Fruit fly (Drosophila melanogaster) whole organism, prepupa: ENCODE results near the gene Wdr59.
A peak's percentile ranks its signal among the peaks of the same experiment; 100 is the strongest.

ENCODE experiments used
- CG11294 ChIP-seq: fragments of 200-800 bp; sonication (Bioruptor generic); IDR thresholded peaks from 2 replicates; pipeline ENCODE4 v1.3.6; 2022; ENCODE audit warnings: missing biosample characterization, missing genetic modification characterization
- CG11762 ChIP-seq: fragments of 200-800 bp; sonication (Bioruptor generic); optimal IDR thresholded peaks from 3 replicates; lab custom pipeline; 2016; ENCODE audit warnings: missing biosample characterization, missing genetic modification characterization; ENCODE audit not compliant: insufficient read depth
- CG11902 ChIP-seq: fragments of 200-800 bp; sonication (Bioruptor generic); optimal IDR thresholded peaks from 3 replicates; lab custom pipeline; 2016; ENCODE audit warnings: missing biosample characterization, missing genetic modification characterization
- CG1621 ChIP-seq: fragments of 200-800 bp; sonication (Bioruptor generic); optimal IDR thresholded peaks from 3 replicates; lab custom pipeline; 2018; ENCODE audit warnings: missing biosample characterization, mild to moderate bottlenecking, missing genetic modification characterization
- CG16779 ChIP-seq: fragments of 200-800 bp; sonication (Bioruptor generic); optimal IDR thresholded peaks from 3 replicates; lab custom pipeline; 2017; ENCODE audit warnings: missing biosample characterization, mild to moderate bottlenecking, missing genetic modification characterization
- CG3032 ChIP-seq: fragments of 200-800 bp; optimal IDR thresholded peaks from 2 replicates; lab custom pipeline; 2019; ENCODE audit warnings: missing biosample characterization, mild to moderate bottlenecking, missing genetic modification characterization, moderate library complexity
- CG31627 ChIP-seq: fragments of 200-800 bp; sonication (Bioruptor generic); optimal IDR thresholded peaks from 3 replicates; lab custom pipeline; 2016; ENCODE audit warnings: missing biosample characterization, missing genetic modification characterization
- CG34406 ChIP-seq: fragments of 200-800 bp; sonication (Bioruptor generic); optimal IDR thresholded peaks from 3 replicates; lab custom pipeline; 2016; ENCODE audit warnings: missing biosample characterization, missing genetic modification characterization
- CG3919 ChIP-seq: fragments of 200-800 bp; sonication (Bioruptor generic); optimal IDR thresholded peaks from 3 replicates; lab custom pipeline; 2016; ENCODE audit warnings: missing biosample characterization, missing genetic modification characterization
- CG6163 ChIP-seq: fragments of 200-800 bp; sonication (Bioruptor generic); IDR thresholded peaks from 3 replicates; pipeline ENCODE4 v1.3.6; 2022; ENCODE audit warnings: missing biosample characterization, missing genetic modification characterization
- CG6792 ChIP-seq: fragments of 200-800 bp; sonication (Bioruptor generic); optimal IDR thresholded peaks from 3 replicates; lab custom pipeline; 2016; ENCODE audit warnings: missing biosample characterization, missing genetic modification characterization
- CG6808 ChIP-seq: fragments of 200-800 bp; sonication (Bioruptor generic); optimal IDR thresholded peaks from 3 replicates; lab custom pipeline; 2017; ENCODE audit warnings: missing biosample characterization, missing genetic modification characterization, mild to moderate bottlenecking, moderate library complexity, missing genetic modification reagents
- CG6854 ChIP-seq: fragments of 200-800 bp; sonication (Bioruptor generic); optimal IDR thresholded peaks from 2 replicates; lab custom pipeline; 2017; ENCODE audit warnings: missing biosample characterization, mild to moderate bottlenecking, missing genetic modification characterization
- CG7368 ChIP-seq: fragments of 200-800 bp; sonication (Bioruptor generic); optimal IDR thresholded peaks from 3 replicates; lab custom pipeline; 2016; ENCODE audit warnings: missing biosample characterization, missing genetic modification characterization
- CG8319 ChIP-seq: fragments of 200-800 bp; sonication (Bioruptor generic); optimal IDR thresholded peaks from 3 replicates; lab custom pipeline; 2016; ENCODE audit warnings: missing biosample characterization, missing genetic modification characterization
- CG8632 ChIP-seq: fragments of 200-800 bp; sonication (Bioruptor generic); optimal IDR thresholded peaks from 3 replicates; lab custom pipeline; 2016; ENCODE audit warnings: missing biosample characterization, missing genetic modification characterization
- CG9139 ChIP-seq: fragments of 200-800 bp; sonication (Bioruptor generic); optimal IDR thresholded peaks from 3 replicates; lab custom pipeline; 2017; ENCODE audit warnings: missing biosample characterization, mild to moderate bottlenecking, missing genetic modification characterization
- Eip78C ChIP-seq: fragments of 200-800 bp; sonication (Bioruptor generic); peaks from one replicate; lab custom pipeline; 2016; ENCODE audit warnings: missing biosample characterization, missing genetic modification characterization
- Eip93F ChIP-seq: fragments of 200-800 bp; sonication (Bioruptor generic); optimal IDR thresholded peaks from 2 replicates; lab custom pipeline; 2016; ENCODE audit warnings: missing biosample characterization, mild to moderate bottlenecking, missing genetic modification characterization
- Ets96B ChIP-seq: fragments of 200-800 bp; optimal IDR thresholded peaks from 2 replicates; lab custom pipeline; 2019; ENCODE audit warnings: missing biosample characterization, mild to moderate bottlenecking, missing genetic modification characterization, moderate library complexity
- Hr38 ChIP-seq: sonication (Bioruptor generic); optimal IDR thresholded peaks from 2 replicates; lab custom pipeline; 2016; ENCODE audit warnings: missing biosample characterization, missing genetic modification characterization
- Hr39 ChIP-seq: fragments of 200-800 bp; sonication (Bioruptor generic); optimal IDR thresholded peaks from 2 replicates; lab custom pipeline; 2016; ENCODE audit warnings: missing biosample characterization, missing genetic modification characterization
- Hr4 ChIP-seq: fragments of 200-800 bp; sonication (Bioruptor generic); optimal IDR thresholded peaks from 3 replicates; lab custom pipeline; 2016; ENCODE audit warnings: missing biosample characterization, missing genetic modification characterization
- Lpt ChIP-seq: fragments of 200-800 bp; sonication (Bioruptor generic); optimal IDR thresholded peaks from 3 replicates; lab custom pipeline; 2016; ENCODE audit warnings: missing biosample characterization, missing genetic modification characterization
- Met ChIP-seq: fragments of 200-800 bp; sonication (Bioruptor generic); optimal IDR thresholded peaks from 3 replicates; lab custom pipeline; 2016; ENCODE audit warnings: missing biosample characterization, missing genetic modification characterization
- Smox ChIP-seq: fragments of 200-800 bp; sonication (Bioruptor generic); optimal IDR thresholded peaks from 3 replicates; lab custom pipeline; 2016; ENCODE audit warnings: missing biosample characterization, missing genetic modification characterization
- Sox14 ChIP-seq: fragments of 200-800 bp; sonication (Bioruptor generic); optimal IDR thresholded peaks from 3 replicates; lab custom pipeline; 2016; ENCODE audit warnings: missing biosample characterization, missing genetic modification characterization
- Sox15 ChIP-seq: fragments of 200-800 bp; sonication (Bioruptor generic); optimal IDR thresholded peaks from 3 replicates; lab custom pipeline; 2016; ENCODE audit warnings: missing biosample characterization, missing genetic modification characterization
- achi ChIP-seq: fragments of 200-800 bp; sonication (Bioruptor generic); optimal IDR thresholded peaks from 3 replicates; lab custom pipeline; 2016; ENCODE audit warnings: missing biosample characterization, missing genetic modification characterization
- acj6 ChIP-seq: fragments of 200-800 bp; sonication (Bioruptor generic); optimal IDR thresholded peaks from 3 replicates; lab custom pipeline; 2016; ENCODE audit warnings: missing biosample characterization, missing genetic modification characterization
- dac ChIP-seq: fragments of 200-800 bp; sonication (Bioruptor generic); optimal IDR thresholded peaks from 2 replicates; lab custom pipeline; 2017; ENCODE audit warnings: missing biosample characterization, mild to moderate bottlenecking, missing genetic modification characterization
- dsx ChIP-seq: fragments of 200-800 bp; optimal IDR thresholded peaks from 3 replicates; lab custom pipeline; 2019; ENCODE audit warnings: missing biosample characterization, mild to moderate bottlenecking, missing genetic modification characterization, moderate library complexity; ENCODE audit not compliant: poor library complexity, severe bottlenecking
- eg ChIP-seq: fragments of 200-800 bp; sonication (Bioruptor generic); IDR thresholded peaks from 3 replicates; pipeline ENCODE4 v1.3.6; 2022; ENCODE audit warnings: missing biosample characterization, missing genetic modification characterization
- esn ChIP-seq: fragments of 200-800 bp; sonication (Bioruptor generic); optimal IDR thresholded peaks from 2 replicates; lab custom pipeline; 2016; ENCODE audit warnings: missing biosample characterization, mild to moderate bottlenecking, missing genetic modification characterization, moderate library complexity
- fd85E ChIP-seq: fragments of 200-800 bp; sonication (Bioruptor generic); optimal IDR thresholded peaks from 3 replicates; lab custom pipeline; 2016; ENCODE audit warnings: missing biosample characterization, missing genetic modification characterization
- fkh ChIP-seq: fragments of 200-800 bp; sonication (Bioruptor generic); optimal IDR thresholded peaks from 3 replicates; lab custom pipeline; 2017; ENCODE audit warnings: missing biosample characterization, mild to moderate bottlenecking, missing genetic modification characterization, moderate library complexity
- net ChIP-seq: fragments of 200-800 bp; sonication (Bioruptor generic); optimal IDR thresholded peaks from 3 replicates; lab custom pipeline; 2016; ENCODE audit warnings: missing biosample characterization, missing genetic modification characterization
- pdm3 ChIP-seq: fragments of 200-800 bp; sonication (Bioruptor generic); optimal IDR thresholded peaks from 3 replicates; lab custom pipeline; 2016; ENCODE audit warnings: missing biosample characterization, missing genetic modification characterization
- svp ChIP-seq: fragments of 200-800 bp; sonication (Bioruptor generic); peaks from one replicate; lab custom pipeline; 2016; ENCODE audit warnings: missing biosample characterization, missing genetic modification characterization
- topi ChIP-seq: fragments of 200-800 bp; sonication (Bioruptor generic); optimal IDR thresholded peaks from 3 replicates; lab custom pipeline; 2016; ENCODE audit warnings: missing biosample characterization, missing genetic modification characterization

Gene Wdr59

DNA sequence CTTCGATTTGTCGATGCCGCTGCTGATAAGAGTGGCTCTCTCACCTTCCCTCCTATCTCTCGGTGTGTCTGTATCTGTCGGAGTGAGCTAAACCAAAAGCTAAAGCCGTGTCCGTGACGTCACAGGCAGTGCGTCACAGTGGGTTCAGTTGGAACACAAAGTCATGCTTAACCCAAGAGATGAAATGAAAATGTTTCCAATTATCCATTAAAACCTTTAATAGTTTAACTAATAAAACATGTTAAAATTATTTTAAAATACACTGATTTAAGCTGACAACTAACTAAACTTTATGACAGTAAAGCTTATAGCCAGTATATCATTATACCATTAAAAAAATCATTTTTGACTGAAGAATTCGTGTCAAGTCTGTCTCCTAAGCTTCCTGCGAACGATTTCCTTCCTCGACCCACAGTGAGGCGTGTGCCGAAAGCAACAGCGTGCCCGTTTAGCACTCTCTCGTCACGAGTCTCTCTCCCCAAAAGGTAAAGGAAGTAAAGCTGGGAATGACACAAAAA is 21.8 kb downstream of the Wdr59 start, which contains the start of gene Idua (continued):
- TF ChIP-seq fkh (GFP tag; lab: Kevin White, UChicago) (no peak), Smox (GFP tag; lab: Kevin White, UChicago) (no peak), CG3032 (tag; lab: Kevin White, UChicago) (no peak), CG9139 (GFP tag; lab: Kevin White, UChicago) (no peak), dac (no peak), fd85E (no peak), CG8319 (no peak), CG6163 (peak; percentile 51; the same call in 1 of the 3 replicates), esn (GFP tag; lab: Kevin White, UChicago) (peak; percentile 85), CG7368 (GFP tag; lab: Kevin White, UChicago) (no peak), CG8632 (GFP tag; lab: Kevin White, UChicago) (peak; percentile 74), dsx (GFP tag; lab: Kevin White, UChicago) (no peak)

DNA sequence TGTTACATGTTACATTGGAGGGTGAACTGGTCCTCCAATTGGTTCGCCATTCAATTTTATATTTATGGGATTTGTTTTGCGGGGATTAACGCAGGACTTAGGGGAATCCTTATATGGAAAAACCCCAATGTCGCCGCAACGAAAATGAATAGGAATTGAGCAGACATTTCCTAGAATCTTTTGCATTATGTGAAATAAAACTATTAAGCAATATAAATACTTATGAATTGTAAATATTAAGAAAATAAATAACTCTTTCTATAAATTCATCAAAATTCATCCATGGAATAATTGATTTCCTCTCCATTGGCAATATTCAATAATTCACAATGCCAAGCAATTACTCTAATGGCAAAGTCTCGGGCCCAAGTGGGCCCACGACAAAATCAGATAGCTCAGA is 22.5 kb downstream of the Wdr59 start, which contains the start of gene Gr32a:
Gene Gr32a (plus strand): TSS at position 301 of the 400 bp plus-strand sequence.
- TF ChIP-seq CG9139 (GFP tag; lab: Kevin White, UChicago) (no peak), achi (GFP tag; lab: Kevin White, UChicago) (no peak), svp (GFP tag; lab: Kevin White, UChicago) (no peak), CG8319 (no peak), CG11902 (GFP tag; lab: Kevin White, UChicago) (no peak), Eip78C (GFP tag; lab: Kevin White, UChicago) (no peak), CG6163 (no peak), CG31627 (GFP tag; lab: Kevin White, UChicago) (no peak), CG7368 (GFP tag; lab: Kevin White, UChicago) (no peak), CG8632 (GFP tag; lab: Kevin White, UChicago) (no peak), CG6854 (no peak), eg (no peak), Sox15 (GFP tag; lab: Kevin White, UChicago) (no peak), dac (no peak), acj6 (GFP tag; lab: Kevin White, UChicago) (no peak), CG11294 (GFP tag; lab: Robert Waterston, UW) (no peak), CG16779 (tag; lab: Kevin White, UChicago) (no peak), CG3919 (GFP tag; lab: Kevin White, UChicago) (no peak)

DNA sequence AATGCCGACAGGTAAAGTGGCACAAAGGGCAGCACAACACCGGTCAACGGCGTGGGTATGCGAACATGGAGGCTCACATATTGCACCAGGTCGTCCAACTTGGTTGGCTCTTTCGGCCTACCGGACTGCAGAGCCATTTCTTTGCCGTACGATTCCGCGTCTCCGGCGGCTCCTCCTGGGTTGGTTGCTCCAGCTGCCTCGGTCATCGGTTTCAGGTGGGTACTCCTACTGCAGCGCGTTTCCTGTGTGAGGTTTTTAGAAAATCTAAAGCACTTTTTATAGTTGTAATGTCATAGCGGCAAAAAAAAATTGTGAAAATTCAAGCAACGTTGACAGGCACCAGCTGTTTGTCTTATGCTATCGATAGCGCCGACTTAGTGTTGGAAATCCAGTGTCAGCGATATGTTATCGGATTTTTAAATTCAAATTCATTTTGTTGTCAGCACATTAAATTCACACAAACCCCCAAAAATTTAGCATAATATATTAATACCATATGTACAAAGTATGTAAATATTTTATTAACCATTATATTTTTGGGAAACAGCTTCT is 28.8 kb downstream of the Wdr59 start, which contains the start of gene CG6230:
Gene CG6230 (minus strand): TSS at position 354 of the 552 bp plus-strand sequence.
- TF ChIP-seq achi (GFP tag; lab: Kevin White, UChicago) (peak; percentile 85), Sox15 (GFP tag; lab: Kevin White, UChicago) (no peak), Ets96B (no peak)

DNA sequence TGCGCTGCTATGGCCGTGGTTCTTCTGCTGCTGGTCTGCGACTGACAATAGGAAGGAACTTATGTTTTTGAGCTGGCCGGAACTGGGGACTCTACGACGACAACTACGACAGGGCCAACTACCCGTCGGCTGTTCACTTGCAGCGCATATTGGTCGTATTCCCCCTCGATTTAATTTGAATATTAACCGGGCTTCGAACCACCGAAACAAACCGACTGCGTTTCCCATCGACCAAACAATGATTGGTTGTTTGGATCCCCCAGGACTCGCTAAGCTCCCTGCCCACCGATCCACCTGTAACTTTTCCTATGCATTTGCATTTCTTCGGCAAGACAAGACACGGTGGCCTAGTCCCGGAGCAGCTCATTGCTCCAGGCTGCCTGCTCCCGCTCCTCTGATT is 30.4 kb downstream of the Wdr59 start, which contains the start of gene Dnaaf4:
Gene Dnaaf4 (minus strand): TSS at position 101 of the 400 bp plus-strand sequence.
- TF ChIP-seq CG7368 (GFP tag; lab: Kevin White, UChicago) (no peak), CG11762 (GFP tag; lab: Kevin White, UChicago) (no peak), dac (no peak), eg (no peak), Lpt (GFP tag; lab: Kevin White, UChicago) (no peak), Sox15 (GFP tag; lab: Kevin White, UChicago) (no peak), net (GFP tag; lab: Kevin White, UChicago) (no peak)

DNA sequence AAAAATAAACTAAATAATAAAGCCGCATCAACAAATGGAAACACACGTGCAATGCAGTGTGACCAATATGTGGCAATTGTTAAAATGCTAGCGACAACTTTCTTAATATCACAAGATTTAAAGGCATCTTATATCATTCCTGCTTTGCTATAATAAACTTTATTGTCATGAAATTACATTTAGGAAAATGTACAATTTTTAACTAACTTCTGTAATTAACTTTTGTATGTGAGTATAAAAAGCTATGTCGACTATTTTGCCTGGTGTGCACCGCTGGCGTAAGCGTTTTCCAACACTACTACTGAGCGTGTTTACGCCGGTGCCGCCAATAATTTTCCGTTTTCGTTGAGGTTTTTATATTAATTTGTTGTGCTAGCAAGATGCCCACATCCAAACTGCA is 32.3 kb downstream of the Wdr59 start, which contains the start of the genes Csl4 and Nup160:
Gene Csl4 (minus strand): TSS at position 69 of the 400 bp plus-strand sequence.
Gene Nup160 (plus strand): TSS at position 279 of the 400 bp plus-strand sequence.
- TF ChIP-seq CG3032 (tag; lab: Kevin White, UChicago) (no peak), Sox14 (GFP tag; lab: Kevin White, UChicago) (no peak), CG31627 (GFP tag; lab: Kevin White, UChicago) (peak; percentile 87), Hr4 (GFP tag; lab: Kevin White, UChicago) (no peak), achi (GFP tag; lab: Kevin White, UChicago) (peak; percentile 81), CG1621 (peak; percentile 68), CG8319 (peak; percentile 67), CG6792 (GFP tag; lab: Kevin White, UChicago) (peak; percentile 70), Eip93F (GFP tag; lab: Kevin White, UChicago) (peak; percentile 31), Met (GFP tag; lab: Kevin White, UChicago) (no peak), CG6163 (peak; percentile 63; the same call in 1 of the 3 replicates), Hr39 (GFP tag; lab: Kevin White, UChicago) (peak; percentile 88), Sox15 (GFP tag; lab: Kevin White, UChicago) (peak; percentile 50), Hr38 (GFP tag; lab: Kevin White, UChicago) (peak; percentile 62), CG6808 (GFP tag; lab: Kevin White, UChicago) (no peak), topi (GFP tag; lab: Kevin White, UChicago) (peak; percentile 84), pdm3 (GFP tag; lab: Kevin White, UChicago) (no peak), CG8632 (GFP tag; lab: Kevin White, UChicago) (no peak), CG6854 (no peak), Lpt (GFP tag; lab: Kevin White, UChicago) (no peak), CG34406 (GFP tag; lab: Kevin White, UChicago) (peak; percentile 72), CG11294 (GFP tag; lab: Robert Waterston, UW) (0 out of 2 replicates have a peak, but pooled peaks have one; percentile 48), CG3919 (GFP tag; lab: Kevin White, UChicago) (no peak)
